Worm (Caenorhabditis elegans) whole organism, midembryonic: Measurements from ENCODE around the gene acr-9.
A peak's percentile ranks its signal among the peaks of the same experiment; 100 is the strongest.

Source experiments
- T22C8.4 ChIP-seq: fragments of 200-800 bp; sonication (Bioruptor generic); IDR thresholded peaks from 2 replicates; pipeline ENCODE4 v1.3.6; 2022; ENCODE audit warnings: missing genetic modification characterization, missing compliant biosample characterization
- cog-1 ChIP-seq: sonication (generic microtip); optimal IDR thresholded peaks from 2 replicates; lab custom pipeline; 2016; ENCODE audit warnings: missing genetic modification characterization, missing compliant biosample characterization
- flt-1 ChIP-seq: fragments of 200-800 bp; sonication (Bioruptor generic); IDR thresholded peaks from 2 replicates; pipeline ENCODE4 v1.3.6; 2022; ENCODE audit warnings: missing genetic modification characterization, missing compliant biosample characterization
- klf-2 ChIP-seq: fragments of 200-800 bp; sonication (Bioruptor generic); conservative IDR thresholded peaks from 2 replicates; pipeline ENCODE4 v1.3.6; 2022; ENCODE audit warnings: missing genetic modification reagents, missing genetic modification characterization, missing compliant biosample characterization
- med-1 ChIP-seq: sonication (generic microtip); optimal IDR thresholded peaks from 2 replicates; lab custom pipeline; 2017; ENCODE audit warnings: missing genetic modification characterization, mild to moderate bottlenecking, missing compliant biosample characterization, antibody characterized with exemption, missing genetic modification reagents; ENCODE audit not compliant: insufficient read depth
- ref-1 ChIP-seq: fragments of 200-800 bp; sonication (Bioruptor generic); conservative IDR thresholded peaks from 2 replicates; pipeline ENCODE4 v1.3.6; 2022; ENCODE audit warnings: missing genetic modification reagents, missing genetic modification characterization, missing compliant biosample characterization
- tab-1 ChIP-seq: fragments of 200-800 bp; sonication (Bioruptor generic); IDR thresholded peaks from 2 replicates; pipeline ENCODE4 v1.3.6; 2022; ENCODE audit warnings: missing genetic modification characterization, missing compliant biosample characterization
- ztf-23 ChIP-seq: fragments of 200-800 bp; sonication (Bioruptor generic); IDR thresholded peaks from 2 replicates; pipeline ENCODE4 v1.3.6; 2022; ENCODE audit warnings: missing genetic modification reagents, missing genetic modification characterization, missing compliant biosample characterization
- ztf-29 ChIP-seq: fragments of 200-800 bp; sonication (Bioruptor generic); IDR thresholded peaks from 2 replicates; pipeline ENCODE4 v1.3.6; 2022; ENCODE audit warnings: missing genetic modification reagents, missing genetic modification characterization, missing compliant biosample characterization

acr-9 gene

DNA sequence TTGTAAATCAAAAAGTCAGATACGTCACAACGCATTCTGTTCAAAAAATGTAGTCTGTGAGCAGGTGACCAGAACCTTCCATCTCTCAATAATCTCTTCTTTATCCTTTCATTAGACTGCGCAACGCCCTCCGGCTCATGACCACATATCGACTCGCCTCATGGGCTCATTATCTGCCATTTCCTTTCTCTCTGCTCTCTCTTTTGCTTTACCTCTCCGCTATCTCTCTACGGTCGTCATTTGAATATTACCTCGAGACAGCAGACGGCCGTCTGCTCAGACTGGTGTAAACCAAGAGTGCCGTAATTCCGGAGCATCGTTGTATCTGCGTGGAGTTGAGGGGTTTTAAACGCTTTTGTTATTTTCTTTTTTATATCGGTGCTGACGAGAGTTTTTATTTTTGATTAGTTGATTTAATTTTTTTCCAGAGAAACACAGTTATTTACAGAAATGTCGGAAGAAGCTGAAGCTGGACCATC lies 48.6 kb downstream of the acr-9 start, which contains the start of gene bra-1:
Gene bra-1, plus strand, starts transcription at position 429 of the 479 bp plus-strand sequence.
- peak; percentile 63 for TF ChIP-seq flt-1 (GFP tag; lab: Robert Waterston, UW)
- peak; percentile 53; the same call in 1 of the 2 replicates for TF ChIP-seq ztf-23 (GFP tag; lab: Robert Waterston, UW)
- TF ChIP-seq ztf-29 (GFP tag; lab: Robert Waterston, UW): no peak
- TF ChIP-seq cog-1: peak; percentile 19

DNA sequence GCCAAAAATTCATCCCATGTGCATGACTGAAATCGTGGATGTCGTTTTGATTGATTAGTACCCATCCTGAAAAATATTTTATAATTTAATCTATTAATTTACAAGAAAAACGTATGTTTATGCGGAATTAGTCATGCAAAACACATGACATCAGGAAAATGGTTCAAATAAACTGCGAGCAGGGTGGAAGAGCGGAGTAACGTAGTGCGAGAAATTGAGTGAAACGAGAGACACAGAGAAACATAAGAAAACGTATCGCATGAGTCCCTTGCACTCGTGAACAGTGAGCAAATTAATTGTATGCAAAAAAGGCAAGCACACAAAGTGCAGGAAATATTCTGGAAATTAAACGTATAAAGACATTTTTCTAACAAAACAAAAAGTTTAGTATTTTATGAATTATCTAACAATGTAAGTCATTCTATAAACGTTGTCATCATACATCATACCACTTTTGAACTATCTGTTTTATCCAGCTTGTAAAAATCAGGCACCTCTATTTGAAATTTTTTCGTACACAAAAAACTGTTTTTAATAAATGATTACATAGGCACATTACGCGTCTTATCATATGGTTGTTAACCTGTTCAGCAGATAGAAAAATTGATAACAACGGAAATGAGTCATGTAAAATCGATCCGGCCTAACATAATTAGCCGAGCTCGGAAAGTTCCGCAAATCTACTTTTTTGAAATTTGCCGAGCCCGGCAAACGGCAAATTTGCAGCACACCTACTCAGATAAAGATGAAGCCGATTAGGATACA lies 50.5 kb downstream of the acr-9 start, which contains the start of gene F54B11.5:
Gene F54B11.5, minus strand, starts transcription at position 66 of the 765 bp plus-strand sequence.
- TF ChIP-seq cog-1 (peak; percentile 30), flt-1 (GFP tag; lab: Robert Waterston, UW) (0 out of 2 replicates have a peak, but pooled peaks have one; percentile 9), ztf-29 (GFP tag; lab: Robert Waterston, UW) (no peak), ref-1 (GFP tag; lab: Robert Waterston, UW) (no peak), klf-2 (GFP tag; lab: Robert Waterston, UW) (no peak), ztf-23 (GFP tag; lab: Robert Waterston, UW) (no peak), tab-1 (GFP tag; lab: Robert Waterston, UW) (no peak), med-1 (no peak), T22C8.4 (GFP tag; lab: Robert Waterston, UW) (no peak)

DNA sequence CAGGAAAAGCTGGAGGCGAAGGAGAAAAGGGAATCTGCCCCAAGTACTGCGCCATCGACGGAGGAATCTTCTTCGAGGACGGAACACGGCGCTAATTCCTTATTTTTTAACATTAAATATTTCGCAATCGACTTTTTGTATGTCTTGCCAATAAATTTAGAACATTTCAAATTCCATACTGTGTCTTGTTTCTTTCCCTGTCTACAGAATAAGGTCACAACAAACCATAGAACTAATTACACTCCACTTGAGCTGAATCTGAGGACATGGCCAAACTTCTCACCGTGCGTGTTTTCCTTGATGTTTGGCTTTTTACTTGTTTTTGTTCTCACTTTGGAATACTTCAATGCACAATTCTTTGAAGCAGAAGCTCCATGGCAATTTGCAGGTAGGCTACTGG lies 54.3 kb downstream of the acr-9 start, which contains the start of gene F54B11.4:
Gene F54B11.4, plus strand, starts transcription at position 301 of the 400 bp plus-strand sequence.
- TF ChIP-seq ztf-29 (GFP tag; lab: Robert Waterston, UW) (no peak), tab-1 (GFP tag; lab: Robert Waterston, UW) (no peak)
